Fruit fly (Drosophila melanogaster): ENCODE measurements around the gene Tdh.

Gene Tdh

DNA sequence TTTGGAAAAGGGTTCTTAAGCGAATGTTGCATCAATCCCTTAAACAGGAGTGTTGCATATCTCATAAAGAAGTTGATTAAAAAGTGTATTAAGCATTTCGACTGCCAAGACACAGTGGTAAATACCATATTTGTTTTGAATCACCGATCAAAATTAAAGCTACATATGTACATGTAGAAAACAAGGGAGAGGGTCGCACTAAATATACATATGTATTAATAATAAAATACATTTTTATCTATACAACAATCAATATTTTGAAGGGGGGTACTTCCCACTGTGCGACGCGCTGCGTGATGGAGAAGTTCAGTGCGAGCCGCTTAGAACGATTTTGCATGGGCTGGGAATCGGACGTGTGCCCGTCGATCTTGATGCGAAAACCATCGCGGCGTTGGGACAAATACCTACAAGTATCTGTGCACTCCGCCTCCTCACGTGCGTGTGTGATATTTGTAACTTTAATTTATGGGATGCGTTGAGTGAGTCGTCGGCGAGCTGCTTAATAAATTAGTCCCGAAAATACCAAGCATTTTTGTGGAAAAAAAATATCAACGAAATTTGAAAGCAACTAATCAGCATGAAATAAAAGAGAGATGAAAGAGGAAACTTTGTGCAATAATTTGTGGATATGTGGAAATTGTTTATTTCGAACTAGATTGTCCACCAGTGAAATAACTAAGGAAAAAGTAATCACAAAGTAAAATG lies 21.8 kb upstream of the Tdh start:
- no peak for TF ChIP-seq CG34224 (GFP tag; IDR thresholded peaks at IDR 0.05; ENCODE audit: partially characterized antibody)
- TF ChIP-seq pum (GFP tag; optimal IDR thresholded peaks at IDR 0.05): no peak
- no peak for TF ChIP-seq luna (GFP tag; optimal IDR thresholded peaks at IDR 0.05)
- TF ChIP-seq exex (tag; optimal IDR thresholded peaks at IDR 0.05): peak; percentile 17
- no peak for TF ChIP-seq cad (GFP tag; optimal IDR thresholded peaks at IDR 0.05)
- peak; percentile 43 for TF ChIP-seq CG17802 (tag; optimal IDR thresholded peaks at IDR 0.05)
- TF ChIP-seq en (GFP tag; optimal IDR thresholded peaks at IDR 0.05): no peak
- peak; percentile 74 for TF ChIP-seq odd (GFP tag; optimal IDR thresholded peaks at IDR 0.05)
- TF ChIP-seq H2.0 (GFP tag; IDR thresholded peaks at IDR 0.05): peak; percentile 91
- peak; percentile 73 for TF ChIP-seq CG11085 (GFP tag; IDR thresholded peaks at IDR 0.05)
- 0 out of 2 replicates have a peak, but pooled peaks have one; percentile 36 for TF ChIP-seq Dref (GFP tag; IDR thresholded peaks at IDR 0.05)
- peak; percentile 70 for TF ChIP-seq CG14710 (tag; optimal IDR thresholded peaks at IDR 0.05)
- peak; percentile 85 for TF ChIP-seq CG11247 (GFP tag; IDR thresholded peaks at IDR 0.05)
- peak; percentile 78 for TF ChIP-seq CG1602 (GFP tag; optimal IDR thresholded peaks at IDR 0.05)
- TF ChIP-seq CG2202 (tag; optimal IDR thresholded peaks at IDR 0.05): peak; percentile 49
- peak; percentile 14 for TF ChIP-seq MESR4 (GFP tag; optimal IDR thresholded peaks at IDR 0.05)
- peak; percentile 90 for TF ChIP-seq CG7839 (tag; optimal IDR thresholded peaks at IDR 0.05)
- no peak for TF ChIP-seq Hr39 (optimal IDR thresholded peaks at IDR 0.05)
- TF ChIP-seq Nf-YB (GFP tag; optimal IDR thresholded peaks at IDR 0.05): peak; percentile 57
- TF ChIP-seq pros (GFP tag; optimal IDR thresholded peaks at IDR 0.05): no peak
- TF ChIP-seq HLH3B (GFP tag; IDR thresholded peaks at IDR 0.05): peak; percentile 90
- peak; percentile 80 for TF ChIP-seq CG4820 (GFP tag; optimal IDR thresholded peaks at IDR 0.05)
- TF ChIP-seq pho (GFP tag; optimal IDR thresholded peaks at IDR 0.05): peak; percentile 11
- TF ChIP-seq CG43689 (GFP tag; IDR thresholded peaks at IDR 0.05): peak; percentile 76
- TF ChIP-seq E2f2 (GFP tag; IDR thresholded peaks at IDR 0.05): peak; percentile 69
- peak; percentile 79 for TF ChIP-seq CG13775 (GFP tag; optimal IDR thresholded peaks at IDR 0.05)
- peak; percentile 84 for TF ChIP-seq Hmr (GFP tag; optimal IDR thresholded peaks at IDR 0.05)
- TF ChIP-seq esg (GFP tag; conservative IDR thresholded peaks at IDR 0.05): peak; percentile 89
- TF ChIP-seq gce (GFP tag; IDR thresholded peaks at IDR 0.05): peak; percentile 91
- TF ChIP-seq ken (GFP tag; IDR thresholded peaks at IDR 0.05): peak; percentile 89
- TF ChIP-seq CG31224 (GFP tag; IDR thresholded peaks at IDR 0.05): peak; percentile 75
- peak; percentile 84 for TF ChIP-seq CG6254 (GFP tag; optimal IDR thresholded peaks at IDR 0.05)
- TF ChIP-seq tna (GFP tag; IDR thresholded peaks at IDR 0.05; ENCODE audit: partially characterized antibody): 0 out of 2 replicates have a peak, but pooled peaks have one; percentile 27
- TF ChIP-seq CG11696 (GFP tag; IDR thresholded peaks at IDR 0.05): peak; percentile 80
- 0 out of 3 replicates have a peak, but pooled peaks have one; percentile 20 for TF ChIP-seq CG14860 (GFP tag; IDR thresholded peaks at IDR 0.05; ENCODE audit: partially characterized antibody)
- TF ChIP-seq Lpt (GFP tag; optimal IDR thresholded peaks at IDR 0.05): no peak
- peak; percentile 30; the same call in 1 of the 2 replicates for TF ChIP-seq Dip2 (GFP tag; IDR thresholded peaks at IDR 0.05)
- peak; percentile 86 for TF ChIP-seq CG1233 (GFP tag; optimal IDR thresholded peaks at IDR 0.05)
- peak; percentile 0 for TF ChIP-seq pzg (GFP tag; optimal IDR thresholded peaks at IDR 0.05)
- TF ChIP-seq Spps (tag; optimal IDR thresholded peaks at IDR 0.05): peak; percentile 66
- TF ChIP-seq CG3847 (GFP tag; IDR thresholded peaks at IDR 0.05): peak; percentile 78
- peak; percentile 26 for TF ChIP-seq NC2β (GFP tag; optimal IDR thresholded peaks at IDR 0.05)
- no peak for TF ChIP-seq Kr (GFP tag; optimal IDR thresholded peaks at IDR 0.05)
- peak; percentile 83 for TF ChIP-seq grau (tag; optimal IDR thresholded peaks at IDR 0.05)
- TF ChIP-seq CG3065 (GFP tag; optimal IDR thresholded peaks at IDR 0.05): peak; percentile 43
- TF ChIP-seq CG32772 (GFP tag; IDR thresholded peaks at IDR 0.05): peak; percentile 87
- TF ChIP-seq CG7372 (GFP tag; IDR thresholded peaks at IDR 0.05): peak; percentile 87
- peak; percentile 74; the same call in 1 of the 2 replicates for TF ChIP-seq dati (GFP tag; IDR thresholded peaks at IDR 0.05)
- peak; percentile 47 for TF ChIP-seq schlank (tag; optimal IDR thresholded peaks at IDR 0.05)
- peak; percentile 58 for TF ChIP-seq Hsf (GFP tag; optimal IDR thresholded peaks at IDR 0.05)
